Worm (Caenorhabditis elegans) whole organism, young adult: ENCODE measurements around the gene EEED8.3.
A peak's percentile ranks its signal among the peaks of the same experiment; 100 is the strongest.

Source experiments
- B0035.1 ChIP-seq: sonication (generic microtip); optimal IDR thresholded peaks from 2 replicates; lab custom pipeline; 2016; ENCODE audit warnings: missing genetic modification characterization, mild to moderate bottlenecking, missing compliant biosample characterization, missing genotype, missing genetic modification reagents
- B0336.3 ChIP-seq: fragments of 200-800 bp; sonication (Bioruptor generic); IDR thresholded peaks from 2 replicates; pipeline ENCODE4 v1.3.6; 2022; ENCODE audit warnings: missing genetic modification characterization, missing compliant biosample characterization
- C06A6.2 ChIP-seq: fragments of 200-800 bp; sonication (Bioruptor generic); conservative IDR thresholded peaks from 2 replicates; pipeline ENCODE4 v1.3.6; 2022; ENCODE audit warnings: missing genetic modification characterization, missing compliant biosample characterization
- D2030.7 ChIP-seq: fragments of 200-800 bp; sonication (Bioruptor generic); IDR thresholded peaks from 2 replicates; pipeline ENCODE4 v1.3.6; 2022; ENCODE audit warnings: missing genetic modification reagents, missing genetic modification characterization, missing compliant biosample characterization
- K12H6.12 ChIP-seq: fragments of 200-800 bp; sonication (Bioruptor generic); optimal IDR thresholded peaks from 2 replicates; lab custom pipeline; 2018; ENCODE audit warnings: mild to moderate bottlenecking, missing genetic modification characterization, missing compliant biosample characterization
- Y95B8A.8 ChIP-seq: fragments of 200-800 bp; sonication (Bioruptor generic); IDR thresholded peaks from 2 replicates; pipeline ENCODE4 v1.3.6; 2022; ENCODE audit warnings: missing genetic modification reagents, missing genetic modification characterization, missing compliant biosample characterization
- ZK185.1 ChIP-seq: sonication (generic microtip); optimal IDR thresholded peaks from 2 replicates; lab custom pipeline; 2016; ENCODE audit warnings: mild to moderate bottlenecking, missing genetic modification characterization, missing compliant biosample characterization; ENCODE audit not compliant: poor library complexity, severe bottlenecking
- akir-1 ChIP-seq: fragments of 200-800 bp; sonication (Bioruptor generic); optimal IDR thresholded peaks from 2 replicates; lab custom pipeline; 2018; ENCODE audit warnings: mild to moderate bottlenecking, missing genetic modification characterization, moderate library complexity, missing compliant biosample characterization
- ama-1 ChIP-seq, 3 experiments: fragments of 150-350 bp in 1 of 3; sonication (generic microtip) in 2 of 3; optimal IDR thresholded peaks; 2 replicates each; lab custom pipeline; 2014 to 2018; ENCODE audit warnings: missing biosample characterization in 2 of 3, missing genetic modification characterization in 2 of 3, missing genetic modification reagents in 2 of 3
- aptf-2 ChIP-seq: fragments of 200-800 bp; sonication (Bioruptor generic); conservative IDR thresholded peaks from 2 replicates; pipeline ENCODE4 v1.3.6; 2022; ENCODE audit warnings: missing genetic modification reagents, missing genetic modification characterization, missing compliant biosample characterization
- atf-7 ChIP-seq: sonication (generic microtip); optimal IDR thresholded peaks from 2 replicates; lab custom pipeline; 2017; ENCODE audit warnings: mild to moderate bottlenecking, missing genetic modification characterization, missing compliant biosample characterization
- attf-5 ChIP-seq: fragments of 200-800 bp; sonication (Bioruptor generic); optimal IDR thresholded peaks from 2 replicates; lab custom pipeline; 2018; ENCODE audit warnings: mild to moderate bottlenecking, missing genetic modification characterization, missing compliant biosample characterization
- attf-6 ChIP-seq: fragments of 200-800 bp; sonication (Bioruptor generic); IDR thresholded peaks from 2 replicates; pipeline ENCODE4 v1.3.6; 2022; ENCODE audit warnings: missing genetic modification reagents, missing genetic modification characterization, missing compliant biosample characterization
- bed-2 ChIP-seq: fragments of 200-800 bp; sonication (Bioruptor generic); IDR thresholded peaks from 2 replicates; pipeline ENCODE4 v1.3.6; 2022; ENCODE audit warnings: missing genetic modification reagents, missing genetic modification characterization, missing compliant biosample characterization
- cebp-2 ChIP-seq: fragments of 200-800 bp; sonication (Bioruptor generic); IDR thresholded peaks from 2 replicates; pipeline ENCODE4 v1.3.6; 2022; ENCODE audit warnings: missing genetic modification characterization, missing compliant biosample characterization
- ceh-100 ChIP-seq: fragments of 200-800 bp; sonication (Bioruptor generic); IDR thresholded peaks from 2 replicates; pipeline ENCODE4 v1.3.6; 2022; ENCODE audit warnings: missing genetic modification reagents, missing genetic modification characterization, missing compliant biosample characterization
- ceh-27 ChIP-seq: fragments of 200-800 bp; sonication (Bioruptor generic); optimal IDR thresholded peaks from 2 replicates; lab custom pipeline; 2018; ENCODE audit warnings: mild to moderate bottlenecking, missing genetic modification characterization, moderate library complexity, missing compliant biosample characterization
- ceh-91 ChIP-seq: fragments of 200-800 bp; sonication (Bioruptor generic); IDR thresholded peaks from 2 replicates; pipeline ENCODE4 v1.3.6; 2022; ENCODE audit warnings: missing genetic modification reagents, missing genetic modification characterization, missing compliant biosample characterization
- chd-7 ChIP-seq: sonication (generic microtip); optimal IDR thresholded peaks from 2 replicates; lab custom pipeline; 2016; ENCODE audit warnings: mild to moderate bottlenecking, missing genetic modification characterization, moderate library complexity, missing compliant biosample characterization
- die-1 ChIP-seq: sonication (generic microtip); optimal IDR thresholded peaks from 2 replicates; lab custom pipeline; 2016; ENCODE audit warnings: missing genotype, mild to moderate bottlenecking, missing genetic modification characterization, missing compliant biosample characterization
- ets-4 ChIP-seq: fragments of 200-800 bp; sonication (Bioruptor generic); optimal IDR thresholded peaks from 2 replicates; lab custom pipeline; 2018; ENCODE audit warnings: mild to moderate bottlenecking, missing genetic modification characterization, missing compliant biosample characterization
- gei-17 ChIP-seq: fragments of 200-800 bp; sonication (Bioruptor generic); optimal IDR thresholded peaks from 2 replicates; lab custom pipeline; 2018; ENCODE audit warnings: mild to moderate bottlenecking, missing genetic modification characterization, missing compliant biosample characterization
- hrde-1 ChIP-seq: sonication (generic microtip); optimal IDR thresholded peaks from 2 replicates; lab custom pipeline; 2016; ENCODE audit warnings: missing genetic modification characterization, mild to moderate bottlenecking, missing compliant biosample characterization, moderate library complexity, missing genotype, missing genetic modification reagents, borderline replicate concordance
- lag-1 ChIP-seq: fragments of 200-800 bp; sonication (Bioruptor generic); IDR thresholded peaks from 2 replicates; pipeline ENCODE4 v1.3.6; 2022; ENCODE audit warnings: missing genetic modification reagents, missing genetic modification characterization, missing compliant biosample characterization
- let-526 ChIP-seq: fragments of 200-800 bp; sonication (Bioruptor generic); IDR thresholded peaks from 2 replicates; pipeline ENCODE4 v1.3.6; 2022; ENCODE audit warnings: missing genetic modification reagents, missing genetic modification characterization, missing compliant biosample characterization
- lin-26 ChIP-seq: fragments of 200-800 bp; sonication (Bioruptor generic); IDR thresholded peaks from 2 replicates; pipeline ENCODE4 v1.3.6; 2022; ENCODE audit warnings: missing genetic modification reagents, missing genetic modification characterization, missing compliant biosample characterization
- lin-35 ChIP-seq, 3 experiments: fragments of 150-350 bp in 2 of 3; sonication (generic microtip) in 1 of 3; optimal IDR thresholded peaks; 2 replicates each; lab custom pipeline; 2014 to 2018; ENCODE audit warnings: missing biosample characterization in 3 of 3, missing genetic modification characterization in 3 of 3, missing genetic modification reagents in 3 of 3
- lin-40 ChIP-seq: sonication (generic microtip); optimal IDR thresholded peaks from 2 replicates; lab custom pipeline; 2016; ENCODE audit warnings: missing genetic modification characterization, mild to moderate bottlenecking, missing compliant biosample characterization, missing genotype, missing genetic modification reagents
- lin-54 ChIP-seq: fragments of 200-800 bp; sonication (Bioruptor generic); optimal IDR thresholded peaks from 2 replicates; lab custom pipeline; 2018; ENCODE audit warnings: mild to moderate bottlenecking, missing genetic modification characterization, missing compliant biosample characterization
- lsl-1 ChIP-seq: fragments of 200-800 bp; sonication (Bioruptor generic); optimal IDR thresholded peaks from 2 replicates; lab custom pipeline; 2018; ENCODE audit warnings: mild to moderate bottlenecking, missing genetic modification characterization, moderate library complexity, missing compliant biosample characterization
- madf-6 ChIP-seq: fragments of 200-800 bp; sonication (Bioruptor generic); IDR thresholded peaks from 2 replicates; pipeline ENCODE4 v1.3.6; 2022; ENCODE audit warnings: missing genetic modification reagents, missing genetic modification characterization, missing compliant biosample characterization
- mxl-1 ChIP-seq: sonication (generic microtip); optimal IDR thresholded peaks from 2 replicates; lab custom pipeline; 2016; ENCODE audit warnings: missing genetic modification characterization, missing compliant biosample characterization
- nhr-80 ChIP-seq: sonication (generic microtip); optimal IDR thresholded peaks from 2 replicates; lab custom pipeline; 2016; ENCODE audit warnings: missing genetic modification characterization, missing compliant biosample characterization
- pha-4 ChIP-seq: fragments of 150-350 bp; sonication (generic microtip); optimal IDR thresholded peaks from 2 replicates; lab custom pipeline; 2014; ENCODE audit warnings: missing biosample characterization, missing genetic modification reagents, missing genetic modification characterization
- rcor-1 ChIP-seq: fragments of 200-800 bp; sonication (Bioruptor generic); IDR thresholded peaks from 2 replicates; pipeline ENCODE4 v1.3.6; 2022; ENCODE audit warnings: missing genetic modification reagents, missing genetic modification characterization, missing compliant biosample characterization
- repo-1 ChIP-seq: sonication (generic microtip); optimal IDR thresholded peaks from 2 replicates; lab custom pipeline; 2017; ENCODE audit warnings: mild to moderate bottlenecking, missing genetic modification characterization, missing compliant biosample characterization
- snpc-1.1 ChIP-seq: sonication (generic microtip); optimal IDR thresholded peaks from 2 replicates; lab custom pipeline; 2017; ENCODE audit warnings: missing genetic modification characterization, mild to moderate bottlenecking, missing compliant biosample characterization, antibody characterized with exemption, moderate library complexity, missing genotype, missing genetic modification reagents; ENCODE audit not compliant: insufficient read depth
- snpc-4 ChIP-seq, 5 experiments: fragments of 150-350 bp in 1 of 5; sonication (generic microtip) in 4 of 5; optimal IDR thresholded peaks; 2 replicates each; lab custom pipeline; 2014 to 2018; ENCODE audit warnings: missing genetic modification characterization in 5 of 5, missing biosample characterization in 3 of 5, antibody characterized with exemption in 2 of 5, mild to moderate bottlenecking in 2 of 5, missing compliant biosample characterization in 2 of 5, missing genotype in 2 of 5, moderate library complexity in 2 of 5, missing genetic modification reagents in 1 of 5
- somi-1 ChIP-seq: fragments of 200-800 bp; sonication (Bioruptor generic); optimal IDR thresholded peaks from 2 replicates; lab custom pipeline; 2018; ENCODE audit warnings: mild to moderate bottlenecking, missing genetic modification characterization, missing compliant biosample characterization
- tbp1 ChIP-seq: fragments of 200-800 bp; sonication (Bioruptor generic); optimal IDR thresholded peaks from 2 replicates; lab custom pipeline; 2018; ENCODE audit warnings: mild to moderate bottlenecking, missing genetic modification characterization, missing compliant biosample characterization
- unc-130 ChIP-seq: sonication (generic microtip); optimal IDR thresholded peaks from 2 replicates; lab custom pipeline; 2016; ENCODE audit warnings: missing genetic modification reagents, missing genetic modification characterization, missing compliant biosample characterization
- unc-62 ChIP-seq: fragments of 150-350 bp; optimal IDR thresholded peaks from 2 replicates; lab custom pipeline; 2014; ENCODE audit warnings: missing biosample characterization, missing genetic modification reagents, missing genetic modification characterization
- ztf-22 ChIP-seq: fragments of 200-800 bp; sonication (Bioruptor generic); optimal IDR thresholded peaks from 2 replicates; lab custom pipeline; 2018; ENCODE audit warnings: mild to moderate bottlenecking, missing genetic modification characterization, moderate library complexity, missing compliant biosample characterization

Gene EEED8.3

ce11 chrII:5423832-5424231 lies 9.8 kb downstream of the EEED8.3 start, which contains the start of gene F07F6.7 (continued):
- TF ChIP-seq ztf-22 (GFP tag; lab: Kevin White, UChicago): no peak
- no peak for TF ChIP-seq bed-2
- no peak for TF ChIP-seq aptf-2
- TF ChIP-seq die-1: no peak
- TF ChIP-seq madf-6: peak; percentile 85
- no peak for TF ChIP-seq gei-17 (GFP tag; lab: Kevin White, UChicago)
- no peak for TF ChIP-seq ZK185.1 (tag; lab: Kevin White, UChicago)
- no peak for TF ChIP-seq attf-6
- TF ChIP-seq somi-1: no peak
- TF ChIP-seq ama-1 (optimal IDR thresholded peaks at IDR 0.05; lab: Kevin White, UChicago): no peak
- TF ChIP-seq ama-1 (GFP tag; optimal IDR thresholded peaks at IDR 0.05; lab: Kevin White, UChicago): no peak
- peak; percentile 93 for TF ChIP-seq lsl-1
- TF ChIP-seq hrde-1 (tag; lab: Kevin White, UChicago): no peak

- TF ChIP-seq repo-1 (tag; lab: Kevin White, UChicago) (peak; percentile 16), madf-6 (0 out of 2 replicates have a peak, but pooled peaks have one; percentile 14), mxl-1 (peak; percentile 6), cebp-2 (GFP tag; lab: Robert Waterston, UW) (no peak)
Measured at ce11 chrII:5425633-5426032, 11.6 kb downstream of the EEED8.3 start, which contains the start of gene F07F6.8. Gene F07F6.8 (minus strand): TSS chrII:5425733.

- TF ChIP-seq ets-4 (GFP tag; lab: Kevin White, UChicago): peak; percentile 13
- TF ChIP-seq Y95B8A.8 (GFP tag; lab: Robert Waterston, UW): no peak
- TF ChIP-seq ceh-100 (GFP tag; lab: Robert Waterston, UW): no peak; the same call in 1 of the 2 replicates
- peak; percentile 65; the same call in 1 of the 2 replicates for TF ChIP-seq B0336.3 (GFP tag; lab: Robert Waterston, UW)
- no peak for TF ChIP-seq lin-35 (GFP tag; optimal IDR thresholded peaks at IDR 0.05; lab: Kevin White, UChicago)
- TF ChIP-seq let-526: no peak
- peak; percentile 62; the same call in 1 of the 2 replicates for TF ChIP-seq lin-26 (GFP tag; lab: Robert Waterston, UW)
- TF ChIP-seq repo-1 (tag; lab: Kevin White, UChicago): no peak
- TF ChIP-seq chd-7 (tag; lab: Kevin White, UChicago): no peak
- peak; percentile 29 for TF ChIP-seq tbp1 (GFP tag; lab: Kevin White, UChicago)
- TF ChIP-seq akir-1: no peak
- TF ChIP-seq die-1: peak; percentile 23
- TF ChIP-seq K12H6.12 (tag; lab: Kevin White, UChicago): peak; percentile 38
- TF ChIP-seq nhr-80: peak; percentile 57
- peak; percentile 18 for TF ChIP-seq lin-54 (GFP tag; lab: Kevin White, UChicago)
- no peak for TF ChIP-seq lag-1 (GFP tag; lab: Robert Waterston, UW)
- TF ChIP-seq unc-130 (GFP tag; lab: Kevin White, UChicago): no peak
- no peak for TF ChIP-seq cebp-2 (GFP tag; lab: Robert Waterston, UW)
- peak; percentile 15 for TF ChIP-seq lin-40 (tag; lab: Kevin White, UChicago)
- TF ChIP-seq unc-62 (GFP tag; lab: Kevin White, UChicago): peak; percentile 43
- no peak for TF ChIP-seq ceh-91
- no peak for TF ChIP-seq D2030.7 (GFP tag; lab: Robert Waterston, UW)
- TF ChIP-seq snpc-1.1 (tag; lab: Kevin White, UChicago): no peak
- TF ChIP-seq snpc-4 (GFP tag; optimal IDR thresholded peaks at IDR 0.05; lab: Kevin White, UChicago): no peak
- peak in 3 of 4 experiments; percentile 8 to 18 (median 9) for TF ChIP-seq snpc-4 (tag; optimal IDR thresholded peaks at IDR 0.05; lab: Kevin White, UChicago)
- no peak for TF ChIP-seq lsl-1
- TF ChIP-seq B0035.1: no peak
- peak; percentile 26; the same call in 1 of the 2 replicates for TF ChIP-seq C06A6.2 (GFP tag; lab: Robert Waterston, UW)
- TF ChIP-seq attf-5 (GFP tag; lab: Kevin White, UChicago): peak; percentile 74
- TF ChIP-seq rcor-1 (GFP tag; lab: Robert Waterston, UW): 0 out of 2 replicates have a peak, but pooled peaks have one; percentile 47
- no peak for TF ChIP-seq madf-6
- peak; percentile 47 for TF ChIP-seq atf-7
- TF ChIP-seq pha-4 (tag; lab: Kevin White, UChicago): peak; percentile 45
- peak; percentile 57 for TF ChIP-seq ceh-27 (GFP tag; lab: Kevin White, UChicago)
Measured at ce11 chrII:5426054-5426453, 12.0 kb downstream of the EEED8.3 start.
